Fruit fly (Drosophila melanogaster) whole organism, embryonic: ENCODE data around the gene CG33932.

ENCODE experiments used
- Abd-B ChIP-seq: fragments of 200-800 bp; sonication (Bioruptor generic); optimal IDR thresholded peaks from 2 replicates; lab custom pipeline; 2018; ENCODE audit warnings: missing biosample characterization, mild to moderate bottlenecking, missing genetic modification characterization, moderate library complexity
- Adf1 ChIP-seq: fragments of 200-800 bp; sonication (Bioruptor generic); IDR thresholded peaks from 2 replicates; pipeline ENCODE4 v1.3.6; 2022; ENCODE audit warnings: missing biosample characterization, missing genetic modification characterization
- BtbVII ChIP-seq: fragments of 200-800 bp; sonication (Bioruptor generic); optimal IDR thresholded peaks from 3 replicates; lab custom pipeline; 2017; ENCODE audit warnings: missing biosample characterization, mild to moderate bottlenecking, missing genetic modification characterization
- CG10147 ChIP-seq: fragments of 200-800 bp; sonication (Bioruptor generic); optimal IDR thresholded peaks from 2 replicates; lab custom pipeline; 2019; ENCODE audit warnings: missing biosample characterization, mild to moderate bottlenecking, missing genetic modification characterization, moderate library complexity
- CG10979 ChIP-seq: fragments of 200-800 bp; sonication (Bioruptor generic); optimal IDR thresholded peaks from 2 replicates; lab custom pipeline; 2018; ENCODE audit warnings: missing biosample characterization, mild to moderate bottlenecking, missing genetic modification characterization, moderate library complexity
- CG12071 ChIP-seq: fragments of 200-800 bp; sonication (Bioruptor generic); optimal IDR thresholded peaks from 3 replicates; lab custom pipeline; 2018; ENCODE audit warnings: missing biosample characterization, mild to moderate bottlenecking, missing genetic modification characterization
- CG12391 ChIP-seq: fragments of 200-800 bp; sonication (Bioruptor generic); optimal IDR thresholded peaks from 3 replicates; lab custom pipeline; 2018; ENCODE audit warnings: missing biosample characterization, mild to moderate bottlenecking, missing genetic modification characterization, moderate library complexity
- CG14667 ChIP-seq: fragments of 200-800 bp; sonication (Bioruptor generic); IDR thresholded peaks from 2 replicates; pipeline ENCODE4 v1.3.6; 2022; ENCODE audit warnings: missing biosample characterization, missing genetic modification characterization
- CG1602 ChIP-seq: fragments of 200-800 bp; sonication (Bioruptor generic); optimal IDR thresholded peaks from 3 replicates; lab custom pipeline; 2016; ENCODE audit warnings: missing biosample characterization, missing genetic modification characterization
- CG1603 ChIP-seq: fragments of 200-800 bp; sonication (Bioruptor generic); optimal IDR thresholded peaks from 2 replicates; lab custom pipeline; 2019; ENCODE audit warnings: missing biosample characterization, mild to moderate bottlenecking, missing genetic modification characterization, moderate library complexity
- CG16863 ChIP-seq: fragments of 200-800 bp; sonication (Bioruptor generic); optimal IDR thresholded peaks from 3 replicates; lab custom pipeline; 2016; ENCODE audit warnings: missing biosample characterization, missing genetic modification characterization
- CG18011 ChIP-seq: fragments of 200-800 bp; sonication (Bioruptor generic); optimal IDR thresholded peaks from 2 replicates; lab custom pipeline; 2017; ENCODE audit warnings: missing biosample characterization, missing genetic modification characterization, mild to moderate bottlenecking, moderate library complexity, missing genotype
- CG2712 ChIP-seq: fragments of 200-800 bp; optimal IDR thresholded peaks from 3 replicates; lab custom pipeline; 2019; ENCODE audit warnings: missing biosample characterization, mild to moderate bottlenecking, missing genetic modification characterization, moderate library complexity
- CG30431 ChIP-seq: fragments of 200-800 bp; sonication (Bioruptor generic); optimal IDR thresholded peaks from 2 replicates; lab custom pipeline; 2017; ENCODE audit warnings: missing biosample characterization, missing genetic modification characterization
- CG3065 ChIP-seq: fragments of 200-800 bp; sonication (Bioruptor generic); optimal IDR thresholded peaks from 2 replicates; lab custom pipeline; 2016; ENCODE audit warnings: missing biosample characterization, missing genetic modification characterization
- CG3281 ChIP-seq: fragments of 200-800 bp; sonication (Bioruptor generic); optimal IDR thresholded peaks from 3 replicates; lab custom pipeline; 2017; ENCODE audit warnings: missing biosample characterization, mild to moderate bottlenecking, missing genetic modification characterization
- CG43689 ChIP-seq: fragments of 200-800 bp; sonication (Bioruptor generic); IDR thresholded peaks from 2 replicates; pipeline ENCODE4 v1.3.6; 2022; ENCODE audit warnings: missing biosample characterization, missing genetic modification characterization
- CG6175 ChIP-seq: fragments of 200-800 bp; sonication (Bioruptor generic); IDR thresholded peaks from 3 replicates; pipeline ENCODE4 v1.3.6; 2022; ENCODE audit warnings: missing biosample characterization, missing genetic modification characterization
- CG6791 ChIP-seq: fragments of 200-800 bp; sonication (Bioruptor generic); IDR thresholded peaks from 3 replicates; pipeline ENCODE4 v1.3.6; 2022; ENCODE audit warnings: missing biosample characterization, missing genetic modification characterization; ENCODE audit not compliant: partially characterized antibody
- CG7928 ChIP-seq: fragments of 200-800 bp; sonication (Bioruptor generic); optimal IDR thresholded peaks from 2 replicates; lab custom pipeline; 2017; ENCODE audit warnings: missing biosample characterization, mild to moderate bottlenecking, missing genetic modification characterization
- CG9932 ChIP-seq: fragments of 200-800 bp; sonication (Bioruptor generic); IDR thresholded peaks from 2 replicates; pipeline ENCODE4 v1.3.6; 2022; ENCODE audit warnings: missing biosample characterization, missing genetic modification characterization
- CTCF ChIP-seq: fragments of 200-800 bp; sonication (Bioruptor generic); optimal IDR thresholded peaks from 2 replicates; lab custom pipeline; 2017; ENCODE audit warnings: missing biosample characterization, mild to moderate bottlenecking, missing genetic modification characterization, moderate library complexity
- Deaf1 ChIP-seq: fragments of 200-800 bp; optimal IDR thresholded peaks from 3 replicates; lab custom pipeline; 2019; ENCODE audit warnings: missing biosample characterization, mild to moderate bottlenecking, missing genetic modification characterization, moderate library complexity
- E2f2 ChIP-seq: fragments of 200-800 bp; sonication (Bioruptor generic); IDR thresholded peaks from 2 replicates; pipeline ENCODE4 v1.3.6; 2022; ENCODE audit warnings: missing biosample characterization, missing genetic modification characterization
- HLH4C ChIP-seq: fragments of 200-800 bp; sonication (Bioruptor generic); IDR thresholded peaks from 3 replicates; pipeline ENCODE4 v1.3.6; 2022; ENCODE audit warnings: missing biosample characterization, missing genetic modification characterization; ENCODE audit not compliant: partially characterized antibody
- HLHmδ ChIP-seq: fragments of 200-800 bp; sonication (Bioruptor generic); optimal IDR thresholded peaks from 2 replicates; lab custom pipeline; 2018; ENCODE audit warnings: missing biosample characterization, mild to moderate bottlenecking, missing genetic modification characterization, moderate library complexity
- Hand ChIP-seq: fragments of 200-800 bp; sonication (Bioruptor generic); optimal IDR thresholded peaks from 2 replicates; lab custom pipeline; 2017; ENCODE audit warnings: mild to moderate bottlenecking, missing biosample characterization, missing genetic modification reagents, missing genetic modification characterization
- HmgZ ChIP-seq: fragments of 200-800 bp; sonication (Bioruptor generic); optimal IDR thresholded peaks from 2 replicates; lab custom pipeline; 2018; ENCODE audit warnings: missing biosample characterization, mild to moderate bottlenecking, missing genetic modification characterization
- Optix ChIP-seq: fragments of 200-800 bp; sonication (Bioruptor generic); IDR thresholded peaks from 3 replicates; pipeline ENCODE4 v1.3.6; 2022; ENCODE audit warnings: missing biosample characterization, missing genetic modification characterization
- PHDP ChIP-seq: fragments of 200-800 bp; sonication (Bioruptor generic); optimal IDR thresholded peaks from 3 replicates; lab custom pipeline; 2018; ENCODE audit warnings: missing biosample characterization, mild to moderate bottlenecking, missing genetic modification characterization, moderate library complexity
- Sox102F ChIP-seq: fragments of 200-800 bp; sonication (Bioruptor generic); optimal IDR thresholded peaks from 2 replicates; lab custom pipeline; 2018; ENCODE audit warnings: missing biosample characterization, mild to moderate bottlenecking, missing genetic modification characterization, moderate library complexity
- Stat92E ChIP-seq, 3 experiments: fragments of >200 bp in 2 of 3; fragments of 200-800 bp in 1 of 3; sonication (Bioruptor generic) in 1 of 3; optimal IDR thresholded peaks; 2 replicates each; lab custom pipeline; 2017 to 2019; ENCODE audit warnings: missing biosample characterization in 3 of 3, missing genetic modification characterization in 3 of 3, mild to moderate bottlenecking in 1 of 3, moderate library complexity in 1 of 3
- YL-1 ChIP-seq: fragments of 200-800 bp; sonication (Bioruptor generic); optimal IDR thresholded peaks from 3 replicates; lab custom pipeline; 2017; ENCODE audit warnings: missing biosample characterization, mild to moderate bottlenecking, missing genetic modification characterization
- cas ChIP-seq: fragments of 200-800 bp; sonication (Bioruptor generic); IDR thresholded peaks from 2 replicates; pipeline ENCODE4 v1.3.6; 2022; ENCODE audit warnings: missing biosample characterization, missing genetic modification characterization
- croc ChIP-seq: fragments of 200-800 bp; sonication (Bioruptor generic); conservative IDR thresholded peaks from 3 replicates; pipeline ENCODE4 v1.3.6; 2022; ENCODE audit warnings: missing biosample characterization, missing genetic modification characterization
- fd102C ChIP-seq: fragments of 200-800 bp; sonication (Bioruptor generic); optimal IDR thresholded peaks from 2 replicates; lab custom pipeline; 2018; ENCODE audit warnings: missing biosample characterization, mild to moderate bottlenecking, missing genetic modification characterization, moderate library complexity
- fd64A ChIP-seq: fragments of 200-800 bp; sonication (Bioruptor generic); optimal IDR thresholded peaks from 3 replicates; lab custom pipeline; 2018; ENCODE audit warnings: missing biosample characterization, mild to moderate bottlenecking, missing genetic modification characterization
- gce ChIP-seq: fragments of 200-800 bp; sonication (Bioruptor generic); IDR thresholded peaks from 3 replicates; pipeline ENCODE4 v1.3.6; 2022; ENCODE audit warnings: missing biosample characterization, missing genetic modification characterization
- hbn ChIP-seq: fragments of 200-800 bp; sonication (Bioruptor generic); IDR thresholded peaks from 2 replicates; pipeline ENCODE4 v1.3.6; 2022; ENCODE audit warnings: missing biosample characterization, missing genetic modification characterization; ENCODE audit not compliant: partially characterized antibody
- inv ChIP-seq: fragments of 200-800 bp; sonication (Bioruptor generic); IDR thresholded peaks from 2 replicates; pipeline ENCODE4 v1.3.6; 2022; ENCODE audit warnings: missing biosample characterization, missing genetic modification characterization; ENCODE audit not compliant: partially characterized antibody
- org-1 ChIP-seq: fragments of 200-800 bp; sonication (Bioruptor generic); optimal IDR thresholded peaks from 2 replicates; lab custom pipeline; 2017; ENCODE audit warnings: missing biosample characterization, missing genetic modification characterization
- peb ChIP-seq: fragments of 200-800 bp; sonication (Bioruptor generic); IDR thresholded peaks from 2 replicates; pipeline ENCODE4 v1.3.6; 2022; ENCODE audit warnings: missing biosample characterization, missing genetic modification characterization
- phol ChIP-seq: fragments of 200-800 bp; sonication (Bioruptor generic); optimal IDR thresholded peaks from 3 replicates; lab custom pipeline; 2018; ENCODE audit warnings: missing biosample characterization, mild to moderate bottlenecking, missing genetic modification characterization, moderate library complexity
- psq ChIP-seq: fragments of 200-800 bp; sonication (Bioruptor generic); optimal IDR thresholded peaks from 2 replicates; lab custom pipeline; 2017; ENCODE audit warnings: missing biosample characterization, missing genetic modification characterization
- slp2 ChIP-seq: fragments of 200-800 bp; sonication (Bioruptor generic); optimal IDR thresholded peaks from 2 replicates; lab custom pipeline; 2016; ENCODE audit warnings: missing biosample characterization, missing genetic modification characterization
- sob ChIP-seq: fragments of 200-800 bp; sonication (Bioruptor generic); IDR thresholded peaks from 2 replicates; pipeline ENCODE4 v1.3.6; 2022; ENCODE audit warnings: missing biosample characterization, missing genetic modification characterization
- tup ChIP-seq: fragments of 200-800 bp; sonication (Bioruptor generic); optimal IDR thresholded peaks from 2 replicates; lab custom pipeline; 2016; ENCODE audit warnings: missing biosample characterization, mild to moderate bottlenecking, missing genetic modification characterization, moderate library complexity
- twi ChIP-seq: fragments of 200-800 bp; optimal IDR thresholded peaks from 2 replicates; lab custom pipeline; 2019; ENCODE audit warnings: missing biosample characterization, mild to moderate bottlenecking, missing genetic modification characterization, moderate library complexity
- tx ChIP-seq: fragments of 200-800 bp; sonication (Bioruptor generic); optimal IDR thresholded peaks from 2 replicates; lab custom pipeline; 2016; ENCODE audit warnings: missing biosample characterization, missing genetic modification characterization
- zfh2 ChIP-seq: fragments of 200-800 bp; sonication (Bioruptor generic); optimal IDR thresholded peaks from 2 replicates; lab custom pipeline; 2016; ENCODE audit warnings: missing biosample characterization, missing genetic modification characterization

The CG33932 gene

DNA sequence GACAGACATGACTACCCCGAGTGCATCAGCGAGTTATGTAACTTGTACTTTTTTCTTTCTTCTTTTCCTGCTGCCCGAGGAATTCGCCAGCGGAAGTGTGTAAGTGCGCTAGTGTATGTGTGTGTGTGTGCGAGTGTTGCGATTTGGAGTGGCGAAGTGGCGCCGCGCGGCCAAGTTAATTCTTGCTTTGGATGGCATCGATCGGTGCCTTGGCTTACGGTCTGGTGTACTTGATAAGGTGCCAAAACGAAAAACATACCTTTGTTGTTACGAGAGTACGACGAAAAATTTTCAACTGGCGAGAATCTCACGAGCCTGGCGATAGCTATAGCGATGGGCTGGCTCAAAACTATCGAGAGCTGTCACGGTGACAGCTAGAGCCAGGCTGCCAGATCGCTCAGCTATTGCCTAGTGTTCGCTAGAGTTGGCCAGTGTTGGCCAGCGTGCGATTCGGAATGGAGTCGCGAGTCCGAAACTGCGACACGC, at the start of gene CG33932, which contains the start of the genes CG18809, COX6B and Rpp20 (continued):
- TF ChIP-seq sob (GFP tag; lab: Robert Waterston, UW) (peak; percentile 88), phol (peak; percentile 71), cas (GFP tag; lab: Robert Waterston, UW) (0 out of 2 replicates have a peak, but pooled peaks have one; percentile 55), Sox102F (GFP tag; lab: Kevin White, UChicago) (no peak), zfh2 (peak; percentile 87), fd102C (GFP tag; lab: Kevin White, UChicago) (peak; percentile 8), HLH4C (peak; percentile 88), CG2712 (tag; lab: Kevin White, UChicago) (peak; percentile 61), CG6791 (peak; percentile 97), org-1 (peak; percentile 59), psq (GFP tag; lab: Kevin White, UChicago) (no peak), HmgZ (peak; percentile 91), YL-1 (peak; percentile 94), CG1602 (GFP tag; lab: Kevin White, UChicago) (peak; percentile 40), CG10979 (tag; lab: Kevin White, UChicago) (peak; percentile 28), CG9932 (GFP tag; lab: Robert Waterston, UW) (peak; percentile 90), CG6175 (GFP tag; lab: Robert Waterston, UW) (no peak), tup (GFP tag; lab: Kevin White, UChicago) (no peak), hbn (GFP tag; lab: Robert Waterston, UW) (peak; percentile 91), CG16863 (GFP tag; lab: Kevin White, UChicago) (peak; percentile 32), Hand (GFP tag; lab: Kevin White, UChicago) (no peak), E2f2 (GFP tag; lab: Robert Waterston, UW) (peak; percentile 60), gce (GFP tag; lab: Robert Waterston, UW) (0 out of 3 replicates have a peak, but pooled peaks have one; percentile 46), CG18011 (GFP tag; lab: Kevin White, UChicago) (peak; percentile 17), fd64A (peak; percentile 16), slp2 (no peak), croc (GFP tag; lab: Robert Waterston, UW) (peak; percentile 25; the same call in 1 of the 3 replicates), twi (peak; percentile 18), inv (GFP tag; lab: Robert Waterston, UW) (peak; percentile 94), CG12391 (peak; percentile 60), CG3065 (GFP tag; lab: Kevin White, UChicago) (no peak), CG1603 (tag; lab: Kevin White, UChicago) (peak; percentile 91), CG43689 (GFP tag; lab: Robert Waterston, UW) (no peak), CG30431 (GFP tag; lab: Kevin White, UChicago) (peak; percentile 23), CG12071 (GFP tag; lab: Kevin White, UChicago) (no peak), Adf1 (GFP tag; lab: Robert Waterston, UW) (peak; percentile 24; the same call in 1 of the 2 replicates), CG3281 (GFP tag; lab: Kevin White, UChicago) (peak; percentile 60), CG10147 (GFP tag; lab: Kevin White, UChicago) (peak; percentile 11), Optix (GFP tag; lab: Robert Waterston, UW) (0 out of 3 replicates have a peak, but pooled peaks have one; percentile 48), BtbVII (GFP tag; lab: Kevin White, UChicago) (peak; percentile 50), CG14667 (GFP tag; lab: Robert Waterston, UW) (no peak), tx (GFP tag; lab: Kevin White, UChicago) (peak; percentile 62), CG7928 (GFP tag; lab: Kevin White, UChicago) (peak; percentile 41), Deaf1 (tag; lab: Kevin White, UChicago) (peak; percentile 59), Abd-B (GFP tag; lab: Kevin White, UChicago) (no peak), CTCF (GFP tag; lab: Kevin White, UChicago) (peak; percentile 14), PHDP (tag; lab: Kevin White, UChicago) (peak; percentile 45), peb (no peak), HLHmδ (GFP tag; lab: Kevin White, UChicago) (peak; percentile 14), Stat92E (GFP tag; optimal IDR thresholded peaks at IDR 0.05; lab: Kevin White, UChicago) (peak in 1 of 3 experiments; percentile 54)
